Worm (Caenorhabditis elegans) whole organism, L1 larva: ENCODE measurements around the gene ZK622.1.
A peak's percentile ranks its signal among the peaks of the same experiment; 100 is the strongest.

Source experiments
- aly-2 ChIP-seq: fragments of 150-350 bp; optimal IDR thresholded peaks from 2 replicates; lab custom pipeline; 2014; ENCODE audit warnings: missing biosample characterization, missing genetic modification characterization
- ceh-90 ChIP-seq: sonication (generic microtip); optimal IDR thresholded peaks from 2 replicates; lab custom pipeline; 2016; ENCODE audit warnings: missing genetic modification characterization, missing compliant biosample characterization
- ces-1 ChIP-seq: fragments of 150-350 bp; optimal IDR thresholded peaks from 2 replicates; lab custom pipeline; 2014; ENCODE audit warnings: missing biosample characterization, missing genetic modification reagents, missing genetic modification characterization
- dpl-1 ChIP-seq, 3 experiments: fragments of 150-350 bp in 2 of 3; sonication (generic microtip) in 1 of 3; optimal IDR thresholded peaks; 2 replicates each; lab custom pipeline; 2014 to 2017; ENCODE audit warnings: missing biosample characterization in 3 of 3, missing genetic modification characterization in 3 of 3, missing genetic modification reagents in 3 of 3
- lin-13 ChIP-seq: fragments of 150-350 bp; optimal IDR thresholded peaks from 2 replicates; lab custom pipeline; 2014; ENCODE audit warnings: missing biosample characterization, missing genetic modification reagents, missing genetic modification characterization
- pqm-1 ChIP-seq: sonication (generic microtip); optimal IDR thresholded peaks from 3 replicates; lab custom pipeline; 2017; ENCODE audit warnings: missing biosample characterization, missing genetic modification characterization
- tbx-2 ChIP-seq: sonication (generic microtip); optimal IDR thresholded peaks from 2 replicates; lab custom pipeline; 2016; ENCODE audit warnings: missing genetic modification characterization, missing compliant biosample characterization
- unc-130 ChIP-seq: fragments of 150-350 bp; optimal IDR thresholded peaks from 2 replicates; lab custom pipeline; 2017; ENCODE audit warnings: missing biosample characterization, missing genetic modification characterization, inconsistent platforms
- ztf-4 ChIP-seq: fragments of 150-350 bp; optimal IDR thresholded peaks from 2 replicates; lab custom pipeline; 2014; ENCODE audit warnings: missing biosample characterization, missing genetic modification characterization

DNA sequence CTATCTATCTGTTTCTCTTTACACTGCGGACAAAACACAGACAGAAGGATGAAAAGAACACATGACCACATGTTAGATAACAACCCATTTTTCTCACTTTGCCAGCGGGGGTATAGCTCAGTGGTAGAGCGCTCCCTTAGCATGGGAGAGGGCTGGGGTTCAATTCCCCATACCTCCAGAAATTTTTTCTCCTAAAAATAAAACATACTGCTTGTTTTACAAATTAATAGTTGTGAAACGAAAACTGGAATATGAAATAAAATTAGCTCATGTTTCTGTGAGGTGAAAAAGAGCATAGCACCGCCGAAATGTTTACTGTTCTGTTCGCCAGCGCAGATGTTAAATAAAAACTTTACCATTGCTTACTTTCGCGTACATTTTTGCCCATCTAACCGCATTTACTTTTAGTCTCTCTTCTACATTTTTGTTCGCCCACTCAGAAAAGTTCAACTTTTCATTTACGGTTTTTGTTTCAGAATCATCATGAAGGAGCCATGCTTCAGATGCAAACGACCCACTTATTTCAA, 1.3 kb upstream of the ZK622.1 start, which contains the start of gene ZK622.4:
- TF ChIP-seq unc-130 (tag; lab: Kevin White, UChicago) (no peak), lin-13 (GFP tag; lab: Kevin White, UChicago) (no peak), ceh-90 (tag; lab: Kevin White, UChicago) (no peak), aly-2 (tag; lab: Kevin White, UChicago) (no peak), dpl-1 (GFP tag; optimal IDR thresholded peaks at IDR 0.05; lab: Kevin White, UChicago) (peak; percentile 15 to 47 (median 20)), tbx-2 (tag; lab: Kevin White, UChicago) (peak; percentile 30), pqm-1 (tag; lab: Kevin White, UChicago) (no peak), ztf-4 (tag; lab: Kevin White, UChicago) (no peak), ces-1 (GFP tag; lab: Kevin White, UChicago) (no peak)
